Worm (Caenorhabditis elegans) whole organism, mixed stage, embryonic: Measurements from ENCODE around the gene B0001.2.

Experiments used
- M03D4.4 ChIP-seq: sonication (generic microtip); optimal IDR thresholded peaks from 2 replicates; lab custom pipeline; 2017; ENCODE audit warnings: mild to moderate bottlenecking, missing genetic modification characterization, missing compliant biosample characterization
- blmp-1 ChIP-seq: fragments of 150-350 bp; optimal IDR thresholded peaks from 2 replicates; lab custom pipeline; 2014; ENCODE audit warnings: missing biosample characterization, missing genetic modification characterization
- ceh-39 ChIP-seq: fragments of 150-350 bp; optimal IDR thresholded peaks from 2 replicates; lab custom pipeline; 2014; ENCODE audit warnings: missing biosample characterization, missing genetic modification characterization
- ceh-43 ChIP-seq: fragments of 200-800 bp; sonication (Bioruptor generic); optimal IDR thresholded peaks from 2 replicates; lab custom pipeline; 2018; ENCODE audit warnings: mild to moderate bottlenecking, missing genetic modification characterization, moderate library complexity, missing compliant biosample characterization
- ceh-83 ChIP-seq: fragments of 200-800 bp; sonication (Bioruptor generic); optimal IDR thresholded peaks from 2 replicates; lab custom pipeline; 2018; ENCODE audit warnings: mild to moderate bottlenecking, missing genetic modification characterization, missing compliant biosample characterization
- ces-1 ChIP-seq: fragments of 150-350 bp; optimal IDR thresholded peaks from 2 replicates; lab custom pipeline; 2014; ENCODE audit warnings: missing biosample characterization, missing genetic modification reagents, missing genetic modification characterization
- cnd-1 ChIP-seq: fragments of 200-800 bp; sonication (Bioruptor generic); optimal IDR thresholded peaks from 2 replicates; lab custom pipeline; 2018; ENCODE audit warnings: mild to moderate bottlenecking, missing genetic modification characterization, missing compliant biosample characterization
- drap-1 ChIP-seq: fragments of 200-800 bp; sonication (Bioruptor generic); optimal IDR thresholded peaks from 3 replicates; lab custom pipeline; 2018; ENCODE audit warnings: mild to moderate bottlenecking, missing genetic modification characterization, missing compliant biosample characterization
- elt-3 ChIP-seq: fragments of 150-350 bp; optimal IDR thresholded peaks from 2 replicates; lab custom pipeline; 2014; ENCODE audit warnings: missing biosample characterization, missing genetic modification characterization
- flh-1 ChIP-seq: fragments of 200-800 bp; sonication (Bioruptor generic); optimal IDR thresholded peaks from 2 replicates; lab custom pipeline; 2018; ENCODE audit warnings: mild to moderate bottlenecking, missing genetic modification characterization, moderate library complexity, missing compliant biosample characterization
- ham-2 ChIP-seq: fragments of 200-800 bp; sonication (Bioruptor generic); optimal IDR thresholded peaks from 2 replicates; lab custom pipeline; 2018; ENCODE audit warnings: mild to moderate bottlenecking, missing genetic modification characterization, missing compliant biosample characterization
- lin-13 ChIP-seq: fragments of 150-350 bp; optimal IDR thresholded peaks from 2 replicates; lab custom pipeline; 2014; ENCODE audit warnings: missing biosample characterization, missing genetic modification characterization
- lsy-2 ChIP-seq: fragments of 150-350 bp; optimal IDR thresholded peaks from 2 replicates; lab custom pipeline; 2014; ENCODE audit warnings: missing biosample characterization, missing genetic modification characterization
- mab-5 ChIP-seq: fragments of 150-350 bp; optimal IDR thresholded peaks from 2 replicates; lab custom pipeline; 2014; ENCODE audit warnings: missing biosample characterization, missing genetic modification characterization
- mep-1 ChIP-seq: fragments of 150-350 bp; optimal IDR thresholded peaks from 2 replicates; lab custom pipeline; 2017; ENCODE audit warnings: missing biosample characterization, missing genetic modification reagents, missing genetic modification characterization, inconsistent platforms
- nhr-12 ChIP-seq: fragments of 150-350 bp; optimal IDR thresholded peaks from 2 replicates; lab custom pipeline; 2014; ENCODE audit warnings: missing biosample characterization, missing genetic modification characterization
- nhr-2 ChIP-seq: fragments of 150-350 bp; optimal IDR thresholded peaks from 2 replicates; lab custom pipeline; 2014; ENCODE audit warnings: missing biosample characterization, missing genetic modification characterization
- nhr-237 ChIP-seq: fragments of 150-350 bp; optimal IDR thresholded peaks from 2 replicates; lab custom pipeline; 2014; ENCODE audit warnings: missing biosample characterization, missing genetic modification characterization
- nhr-76 ChIP-seq: sonication (generic microtip); optimal IDR thresholded peaks from 2 replicates; lab custom pipeline; 2017; ENCODE audit warnings: missing biosample characterization, missing genetic modification characterization
- pha-4 ChIP-seq: fragments of 150-350 bp; optimal IDR thresholded peaks from 2 replicates; lab custom pipeline; 2018; ENCODE audit warnings: missing biosample characterization, missing genetic modification reagents, missing genetic modification characterization
- sem-2 ChIP-seq: fragments of 200-800 bp; sonication (Bioruptor generic); optimal IDR thresholded peaks from 2 replicates; lab custom pipeline; 2018; ENCODE audit warnings: mild to moderate bottlenecking, missing genetic modification characterization, missing compliant biosample characterization
- sptf-1 ChIP-seq: sonication (generic microtip); optimal IDR thresholded peaks from 2 replicates; lab custom pipeline; 2017; ENCODE audit warnings: mild to moderate bottlenecking, missing genetic modification characterization, moderate library complexity, missing compliant biosample characterization
- unc-120 ChIP-seq: sonication (generic microtip); optimal IDR thresholded peaks from 2 replicates; lab custom pipeline; 2017; ENCODE audit warnings: missing genetic modification characterization, missing compliant biosample characterization; ENCODE audit not compliant: poor library complexity, severe bottlenecking
- unc-39 ChIP-seq: fragments of 150-350 bp; optimal IDR thresholded peaks from 2 replicates; lab custom pipeline; 2014; ENCODE audit warnings: missing biosample characterization, missing genetic modification characterization
- zip-8 ChIP-seq: fragments of 150-350 bp; optimal IDR thresholded peaks from 2 replicates; lab custom pipeline; 2014; ENCODE audit warnings: missing biosample characterization, missing genetic modification characterization
- ztf-11 ChIP-seq: fragments of 150-350 bp; optimal IDR thresholded peaks from 2 replicates; lab custom pipeline; 2014; ENCODE audit warnings: missing biosample characterization, missing genetic modification characterization

B0001.2 gene

ce11 chrIV:12110339-12110738 is 40.4 kb downstream of the B0001.2 start, which contains the start of gene col-129:
col-129 (minus strand) TSS chrIV:12110439.
- TF ChIP-seq M03D4.4 (tag; lab: Kevin White, UChicago) (no peak), nhr-2 (tag; lab: Kevin White, UChicago) (no peak), unc-39 (tag; lab: Kevin White, UChicago) (no peak), nhr-76 (tag; lab: Kevin White, UChicago) (no peak), nhr-12 (tag; lab: Kevin White, UChicago) (no peak), blmp-1 (tag; lab: Kevin White, UChicago) (no peak), ztf-11 (tag; lab: Kevin White, UChicago) (no peak), flh-1 (GFP tag; lab: Kevin White, UChicago) (no peak), ces-1 (GFP tag; lab: Kevin White, UChicago) (no peak), drap-1 (no peak), unc-120 (no peak), ceh-43 (no peak), sptf-1 (no peak), lsy-2 (tag; lab: Kevin White, UChicago) (no peak), mab-5 (tag; lab: Kevin White, UChicago) (no peak), cnd-1 (no peak), elt-3 (no peak), ceh-83 (GFP tag; lab: Kevin White, UChicago) (no peak), pha-4 (tag; lab: Kevin White, UChicago) (no peak)

- TF ChIP-seq ceh-43: no peak
- TF ChIP-seq lin-13: no peak
- no peak for TF ChIP-seq ceh-39
- no peak for TF ChIP-seq elt-3
- no peak for TF ChIP-seq ham-2 (GFP tag; lab: Kevin White, UChicago)
- TF ChIP-seq zip-8 (tag; lab: Kevin White, UChicago): peak; percentile 98
- TF ChIP-seq pha-4 (tag; lab: Kevin White, UChicago): no peak
Observed at ce11 chrIV:12109743-12110142, 41.0 kb downstream of the B0001.2 start.

- TF ChIP-seq nhr-237 (no peak), mep-1 (tag; lab: Kevin White, UChicago) (no peak), lsy-2 (tag; lab: Kevin White, UChicago) (no peak), nhr-2 (tag; lab: Kevin White, UChicago) (no peak), ceh-43 (no peak), ztf-11 (tag; lab: Kevin White, UChicago) (no peak)
Observed at ce11 chrIV:12108984-12109657, 41.7 kb downstream of the B0001.2 start.

ce11 chrIV:12105558-12105957 is 45.2 kb downstream of the B0001.2 start, which contains the start of gene M18.3:
M18.3 (plus strand) TSS chrIV:12105858.
- no peak for TF ChIP-seq sem-2 (GFP tag; lab: Kevin White, UChicago)
- TF ChIP-seq, all 35 proteins: peak for 0
